Worm (Caenorhabditis elegans) whole organism, midembryonic: ENCODE data around the gene bath-28.

Experiments
- T22C8.4 ChIP-seq: fragments of 200-800 bp; sonication (Bioruptor generic); IDR thresholded peaks from 2 replicates; pipeline ENCODE4 v1.3.6; 2022; ENCODE audit warnings: missing genetic modification characterization, missing compliant biosample characterization
- cog-1 ChIP-seq: sonication (generic microtip); optimal IDR thresholded peaks from 2 replicates; lab custom pipeline; 2016; ENCODE audit warnings: missing genetic modification characterization, missing compliant biosample characterization
- flt-1 ChIP-seq: fragments of 200-800 bp; sonication (Bioruptor generic); IDR thresholded peaks from 2 replicates; pipeline ENCODE4 v1.3.6; 2022; ENCODE audit warnings: missing genetic modification characterization, missing compliant biosample characterization
- klf-2 ChIP-seq: fragments of 200-800 bp; sonication (Bioruptor generic); conservative IDR thresholded peaks from 2 replicates; pipeline ENCODE4 v1.3.6; 2022; ENCODE audit warnings: missing genetic modification reagents, missing genetic modification characterization, missing compliant biosample characterization
- med-1 ChIP-seq: sonication (generic microtip); optimal IDR thresholded peaks from 2 replicates; lab custom pipeline; 2017; ENCODE audit warnings: missing genetic modification characterization, mild to moderate bottlenecking, missing compliant biosample characterization, antibody characterized with exemption, missing genetic modification reagents; ENCODE audit not compliant: insufficient read depth
- ref-1 ChIP-seq: fragments of 200-800 bp; sonication (Bioruptor generic); conservative IDR thresholded peaks from 2 replicates; pipeline ENCODE4 v1.3.6; 2022; ENCODE audit warnings: missing genetic modification reagents, missing genetic modification characterization, missing compliant biosample characterization
- tab-1 ChIP-seq: fragments of 200-800 bp; sonication (Bioruptor generic); IDR thresholded peaks from 2 replicates; pipeline ENCODE4 v1.3.6; 2022; ENCODE audit warnings: missing genetic modification characterization, missing compliant biosample characterization
- ztf-23 ChIP-seq: fragments of 200-800 bp; sonication (Bioruptor generic); IDR thresholded peaks from 2 replicates; pipeline ENCODE4 v1.3.6; 2022; ENCODE audit warnings: missing genetic modification reagents, missing genetic modification characterization, missing compliant biosample characterization
- ztf-29 ChIP-seq: fragments of 200-800 bp; sonication (Bioruptor generic); IDR thresholded peaks from 2 replicates; pipeline ENCODE4 v1.3.6; 2022; ENCODE audit warnings: missing genetic modification reagents, missing genetic modification characterization, missing compliant biosample characterization

The bath-28 gene

ce11 chrII:3344917-3345316, at the start of gene bath-28:
bath-28 (minus strand) TSS chrII:3344967.
- TF ChIP-seq tab-1: no peak
- no peak for TF ChIP-seq klf-2 (GFP tag; lab: Robert Waterston, UW)
- no peak for TF ChIP-seq ztf-29 (GFP tag; lab: Robert Waterston, UW)
- no peak for TF ChIP-seq flt-1 (GFP tag; lab: Robert Waterston, UW)
- no peak for TF ChIP-seq T22C8.4 (GFP tag; lab: Robert Waterston, UW)
- TF ChIP-seq ref-1: no peak
- TF ChIP-seq med-1 (GFP tag; lab: Kevin White, UChicago): no peak
- TF ChIP-seq ztf-23 (GFP tag; lab: Robert Waterston, UW): no peak
- TF ChIP-seq cog-1 (tag; lab: Kevin White, UChicago): no peak

ce11 chrII:3387503-3387902, 42.7 kb upstream of the bath-28 start, which contains the start of gene T06D4.6:
T06D4.6 (minus strand) TSS chrII:3387603.
- TF ChIP-seq ztf-29 (GFP tag; lab: Robert Waterston, UW) (no peak), T22C8.4 (GFP tag; lab: Robert Waterston, UW) (no peak), ztf-23 (GFP tag; lab: Robert Waterston, UW) (no peak), flt-1 (GFP tag; lab: Robert Waterston, UW) (no peak), cog-1 (tag; lab: Kevin White, UChicago) (no peak), tab-1 (no peak), klf-2 (GFP tag; lab: Robert Waterston, UW) (no peak), ref-1 (no peak)

ce11 chrII:3385736-3386135, 41.0 kb upstream of the bath-28 start, which contains the start of gene T06D4.2:
T06D4.2 (minus strand) TSS chrII:3385905.
- TF ChIP-seq ref-1 (no peak), med-1 (GFP tag; lab: Kevin White, UChicago) (no peak), flt-1 (GFP tag; lab: Robert Waterston, UW) (no peak), klf-2 (GFP tag; lab: Robert Waterston, UW) (no peak), T22C8.4 (GFP tag; lab: Robert Waterston, UW) (no peak), tab-1 (no peak), ztf-29 (GFP tag; lab: Robert Waterston, UW) (no peak), cog-1 (tag; lab: Kevin White, UChicago) (no peak), ztf-23 (GFP tag; lab: Robert Waterston, UW) (no peak)

ce11 chrII:3383116-3383515, 38.3 kb upstream of the bath-28 start:
- TF ChIP-seq klf-2 (GFP tag; lab: Robert Waterston, UW) (no peak), ref-1 (no peak), cog-1 (tag; lab: Kevin White, UChicago) (no peak), med-1 (GFP tag; lab: Kevin White, UChicago) (no peak), ztf-29 (GFP tag; lab: Robert Waterston, UW) (no peak), T22C8.4 (GFP tag; lab: Robert Waterston, UW) (no peak), flt-1 (GFP tag; lab: Robert Waterston, UW) (no peak), tab-1 (no peak), ztf-23 (GFP tag; lab: Robert Waterston, UW) (no peak)

- TF ChIP-seq ref-1 (no peak), ztf-23 (GFP tag; lab: Robert Waterston, UW) (no peak), tab-1 (no peak), ztf-29 (GFP tag; lab: Robert Waterston, UW) (no peak), cog-1 (tag; lab: Kevin White, UChicago) (no peak)
Observed at ce11 chrII:3381510-3381909, 36.7 kb upstream of the bath-28 start, which contains the start of gene T06D4.1. T06D4.1 (plus strand) TSS chrII:3381830.

- TF ChIP-seq flt-1 (GFP tag; lab: Robert Waterston, UW) (no peak), klf-2 (GFP tag; lab: Robert Waterston, UW) (no peak), ztf-23 (GFP tag; lab: Robert Waterston, UW) (no peak), T22C8.4 (GFP tag; lab: Robert Waterston, UW) (no peak), med-1 (GFP tag; lab: Kevin White, UChicago) (no peak), ztf-29 (GFP tag; lab: Robert Waterston, UW) (no peak), ref-1 (no peak)
Observed at ce11 chrII:3378275-3378674, 33.5 kb upstream of the bath-28 start, which contains the start of gene Y49F6C.2. Y49F6C.2 (plus strand) TSS chrII:3378575.

ce11 chrII:3376789-3377188, 32.0 kb upstream of the bath-28 start, which contains the start of gene bath-9:
bath-9 (plus strand) TSS chrII:3377089.
- no peak for TF ChIP-seq T22C8.4 (GFP tag; lab: Robert Waterston, UW)
- TF ChIP-seq ztf-29 (GFP tag; lab: Robert Waterston, UW): no peak
- TF ChIP-seq flt-1 (GFP tag; lab: Robert Waterston, UW): no peak
- no peak for TF ChIP-seq tab-1

- TF ChIP-seq flt-1 (GFP tag; lab: Robert Waterston, UW) (no peak), klf-2 (GFP tag; lab: Robert Waterston, UW) (no peak), ref-1 (no peak), med-1 (GFP tag; lab: Kevin White, UChicago) (no peak), ztf-29 (GFP tag; lab: Robert Waterston, UW) (no peak), tab-1 (no peak), ztf-23 (GFP tag; lab: Robert Waterston, UW) (no peak), T22C8.4 (GFP tag; lab: Robert Waterston, UW) (no peak), cog-1 (tag; lab: Kevin White, UChicago) (no peak)
Observed at ce11 chrII:3375302-3375701, 30.5 kb upstream of the bath-28 start.

ce11 chrII:3374779-3375178, 30.0 kb upstream of the bath-28 start, which contains the start of gene bath-10:
bath-10 (plus strand) TSS chrII:3375079.
- TF ChIP-seq ztf-23 (GFP tag; lab: Robert Waterston, UW): no peak
- no peak for TF ChIP-seq tab-1
- no peak for TF ChIP-seq ref-1
- TF ChIP-seq flt-1 (GFP tag; lab: Robert Waterston, UW): no peak
- no peak for TF ChIP-seq klf-2 (GFP tag; lab: Robert Waterston, UW)
- no peak for TF ChIP-seq T22C8.4 (GFP tag; lab: Robert Waterston, UW)
- TF ChIP-seq med-1 (GFP tag; lab: Kevin White, UChicago): no peak
- no peak for TF ChIP-seq ztf-29 (GFP tag; lab: Robert Waterston, UW)
- no peak for TF ChIP-seq cog-1 (tag; lab: Kevin White, UChicago)
